Fruit fly (Drosophila melanogaster): ENCODE measurements around the gene CG17475.
A peak's percentile ranks its signal among the peaks of the same experiment; 100 is the strongest.

The CG17475 gene

dm6 chr3R:17116231-17116630 is 14.0 kb downstream of the CG17475 start:
- TF ChIP-seq psq (optimal IDR thresholded peaks at IDR 0.05), result no peak
- TF ChIP-seq Dll (optimal IDR thresholded peaks at IDR 0.05), result no peak
- no peak for TF ChIP-seq pan (optimal IDR thresholded peaks at IDR 0.05)
- no peak for TF ChIP-seq EcR (GFP tag; optimal IDR thresholded peaks at IDR 0.05)
- TF ChIP-seq CG8478 (optimal IDR thresholded peaks at IDR 0.05), result no peak
- TF ChIP-seq usp (GFP tag; optimal IDR thresholded peaks at IDR 0.05), result no peak

DNA sequence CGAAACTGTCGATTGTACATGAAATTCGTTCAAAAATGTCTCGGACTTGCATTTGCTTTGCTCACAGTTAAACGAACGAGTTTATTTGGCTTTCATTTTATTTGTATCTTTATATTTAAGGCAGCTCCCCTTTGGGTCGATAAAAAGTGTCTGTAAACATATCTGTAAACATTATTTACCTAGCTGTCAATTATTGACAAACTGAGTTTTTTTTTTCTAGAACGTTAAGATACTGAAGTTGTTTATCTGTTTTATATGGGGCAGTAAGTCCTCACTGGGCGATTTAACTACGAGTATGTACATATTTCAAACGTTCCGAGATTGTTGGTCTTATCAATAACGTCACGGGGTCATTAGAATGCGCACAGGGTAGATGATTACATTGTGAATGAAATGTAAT is 14.6 kb downstream of the CG17475 start:
- no peak for TF ChIP-seq usp (GFP tag; optimal IDR thresholded peaks at IDR 0.05)
- TF ChIP-seq psq (optimal IDR thresholded peaks at IDR 0.05), result no peak
- no peak for TF ChIP-seq pan (optimal IDR thresholded peaks at IDR 0.05)
- no peak for TF ChIP-seq EcR (GFP tag; optimal IDR thresholded peaks at IDR 0.05)
- no peak for TF ChIP-seq Dll (optimal IDR thresholded peaks at IDR 0.05)

DNA sequence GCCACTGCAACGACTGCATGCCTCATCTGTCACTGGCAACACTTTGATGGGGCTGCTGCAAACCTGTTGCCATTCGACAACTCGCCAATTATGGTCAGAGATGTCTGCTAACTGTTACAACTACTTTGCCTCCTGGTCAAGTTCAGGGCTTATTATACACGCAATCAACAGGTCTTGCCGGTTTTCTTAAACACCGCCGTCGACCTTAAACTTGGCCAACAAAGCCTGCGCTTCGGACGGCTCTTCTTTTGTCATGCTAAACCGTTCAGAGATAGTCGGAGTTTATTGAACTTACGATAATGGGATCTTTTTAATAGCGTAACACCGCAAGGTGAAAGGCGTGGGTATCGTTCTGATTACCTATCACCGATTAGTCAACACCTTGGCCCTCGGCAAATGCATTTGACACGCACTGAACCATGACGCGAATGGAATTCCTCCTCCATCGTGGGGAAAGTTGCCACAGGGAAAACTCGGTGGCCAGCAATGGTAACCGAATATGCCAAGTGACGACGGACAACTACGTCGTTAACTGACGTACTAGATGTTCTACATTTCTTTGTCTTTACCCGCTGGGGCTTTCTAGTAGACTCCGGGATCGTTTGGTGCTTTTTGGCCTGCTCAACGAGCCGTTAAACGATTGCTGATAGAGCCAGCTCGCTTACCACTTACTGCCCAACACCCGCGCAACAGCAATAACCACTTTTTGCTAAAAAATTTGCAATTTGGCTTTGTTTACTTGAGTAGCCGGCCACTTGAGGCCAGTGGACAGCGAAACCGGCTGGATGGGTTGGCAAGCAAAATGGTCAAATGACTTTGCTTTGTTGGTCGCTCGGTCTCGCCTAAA is 19.1 kb downstream of the CG17475 start:
- TF ChIP-seq usp (GFP tag; optimal IDR thresholded peaks at IDR 0.05), result no peak
- peak; percentile 12 for TF ChIP-seq Dll (optimal IDR thresholded peaks at IDR 0.05)

- TF ChIP-seq pan (optimal IDR thresholded peaks at IDR 0.05), result no peak
These were observed 21.3 kb downstream of the CG17475 start for dm6 chr3R:17108881-17109280.

DNA sequence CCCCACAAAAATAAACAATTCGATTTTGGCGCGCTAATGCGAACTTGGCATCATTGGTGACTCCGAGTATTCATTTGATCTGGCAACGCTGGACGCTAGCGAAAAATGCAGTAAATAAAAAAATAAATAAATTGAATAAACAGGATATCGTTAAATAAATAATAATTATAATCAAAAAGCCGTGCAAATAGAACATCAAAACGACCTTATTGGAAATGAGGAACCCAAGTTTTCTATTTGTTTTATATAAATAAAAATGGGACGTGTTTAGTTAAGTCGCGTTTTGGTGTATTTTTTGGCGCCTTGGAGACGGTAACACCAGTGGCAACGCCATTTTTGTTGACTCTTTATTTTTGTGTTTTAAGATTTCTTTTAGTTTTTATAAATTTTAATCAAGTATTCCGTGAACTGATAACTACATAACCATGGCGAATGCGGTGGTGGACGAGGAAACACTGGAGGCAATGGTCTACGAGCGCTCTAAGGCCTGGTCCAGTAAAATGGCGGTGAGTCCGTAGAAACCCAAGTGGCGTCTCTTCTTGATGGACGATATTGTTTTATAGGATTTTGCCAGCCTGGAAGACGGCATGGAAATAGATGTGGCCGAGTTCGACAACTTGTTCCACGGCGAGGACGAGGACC is 42.1 kb downstream of the CG17475 start, which contains the start of gene cal1:
Gene cal1, plus strand, starts transcription at position 304 of the 642 bp plus-strand sequence.
- TF ChIP-seq EcR (GFP tag; optimal IDR thresholded peaks at IDR 0.05) (no peak), psq (optimal IDR thresholded peaks at IDR 0.05) (no peak), pan (optimal IDR thresholded peaks at IDR 0.05) (no peak), usp (GFP tag; optimal IDR thresholded peaks at IDR 0.05) (no peak), CG8478 (optimal IDR thresholded peaks at IDR 0.05) (no peak), Dll (optimal IDR thresholded peaks at IDR 0.05) (no peak)

DNA sequence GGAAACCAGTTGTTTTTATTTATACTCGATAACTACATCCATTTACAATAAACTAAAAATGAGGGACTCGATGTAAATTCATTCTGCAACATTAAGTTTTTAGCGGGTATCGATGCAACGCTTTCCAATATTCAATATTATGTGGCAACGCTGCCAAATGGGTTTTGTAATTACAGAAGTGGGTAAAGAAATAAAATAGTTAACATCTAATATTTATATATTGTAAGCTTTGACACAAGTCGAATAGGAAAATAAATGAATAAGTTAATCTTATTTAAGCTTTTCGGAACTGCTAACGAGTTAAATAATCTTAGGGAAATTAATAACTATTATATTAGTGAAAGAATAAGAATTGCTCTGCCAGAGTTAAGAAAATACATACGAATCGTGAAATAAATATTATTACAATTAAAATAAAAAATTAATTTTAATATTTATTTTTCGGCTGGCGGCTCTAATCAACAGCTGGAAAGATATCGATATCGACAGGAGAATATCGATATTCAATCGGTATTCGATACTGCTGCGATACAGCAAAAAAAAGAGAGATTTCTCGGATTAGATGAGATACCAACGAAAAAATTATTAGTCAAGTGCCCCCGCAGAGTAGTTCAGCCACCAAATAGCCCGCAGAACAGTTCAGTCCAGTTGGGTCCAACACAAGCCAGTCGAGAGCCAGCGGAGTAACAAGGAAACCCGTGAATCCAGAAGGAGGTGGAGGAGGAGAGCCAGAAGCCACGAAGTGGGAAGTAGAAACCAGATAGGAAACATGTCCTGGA is 45.0 kb downstream of the CG17475 start, which contains the start of gene GckIII:
Gene GckIII, plus strand, starts transcription at position 485 of the 779 bp plus-strand sequence.
- TF ChIP-seq psq (optimal IDR thresholded peaks at IDR 0.05), result no peak
- no peak for TF ChIP-seq Dll (optimal IDR thresholded peaks at IDR 0.05)
- TF ChIP-seq CG8478 (optimal IDR thresholded peaks at IDR 0.05), result no peak
- TF ChIP-seq pan (optimal IDR thresholded peaks at IDR 0.05), result no peak
- no peak for TF ChIP-seq EcR (GFP tag; optimal IDR thresholded peaks at IDR 0.05)
- TF ChIP-seq usp (GFP tag; optimal IDR thresholded peaks at IDR 0.05), result no peak

- TF ChIP-seq pan (optimal IDR thresholded peaks at IDR 0.05) (no peak), Dll (optimal IDR thresholded peaks at IDR 0.05) (no peak), CG8478 (optimal IDR thresholded peaks at IDR 0.05) (no peak), psq (optimal IDR thresholded peaks at IDR 0.05) (no peak), EcR (GFP tag; optimal IDR thresholded peaks at IDR 0.05) (no peak), usp (GFP tag; optimal IDR thresholded peaks at IDR 0.05) (no peak)
These were observed 47.8 kb downstream of the CG17475 start for dm6 chr3R:17082471-17082870.

DNA sequence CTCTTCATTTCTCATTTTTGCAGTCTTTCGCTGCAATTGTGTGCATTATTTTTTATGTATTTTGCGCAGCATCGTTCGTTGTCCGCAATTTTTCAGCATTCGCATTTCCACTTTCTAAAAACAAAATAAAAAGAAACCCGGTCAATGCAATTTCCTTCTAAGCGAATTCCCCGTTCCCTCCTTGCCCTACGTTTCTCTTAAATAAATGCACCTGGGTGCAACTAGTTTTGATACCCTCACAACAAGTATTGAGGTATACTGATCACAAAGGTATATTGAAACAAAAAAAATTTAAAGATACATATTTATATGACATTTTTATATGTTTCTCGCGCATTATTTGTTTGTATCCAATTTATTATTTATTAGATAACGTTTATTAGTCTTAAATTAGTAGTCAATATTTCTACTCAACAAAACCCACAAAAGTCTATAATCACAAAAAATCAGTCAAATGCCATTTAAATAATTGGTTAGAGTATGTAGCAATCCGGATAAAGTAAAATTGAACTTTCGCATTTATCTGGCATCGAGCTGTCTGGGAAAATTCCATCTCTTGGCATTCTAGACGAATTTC is 48.8 kb downstream of the CG17475 start:
- TF ChIP-seq pan (optimal IDR thresholded peaks at IDR 0.05), result no peak
- no peak for TF ChIP-seq EcR (GFP tag; optimal IDR thresholded peaks at IDR 0.05)

DNA sequence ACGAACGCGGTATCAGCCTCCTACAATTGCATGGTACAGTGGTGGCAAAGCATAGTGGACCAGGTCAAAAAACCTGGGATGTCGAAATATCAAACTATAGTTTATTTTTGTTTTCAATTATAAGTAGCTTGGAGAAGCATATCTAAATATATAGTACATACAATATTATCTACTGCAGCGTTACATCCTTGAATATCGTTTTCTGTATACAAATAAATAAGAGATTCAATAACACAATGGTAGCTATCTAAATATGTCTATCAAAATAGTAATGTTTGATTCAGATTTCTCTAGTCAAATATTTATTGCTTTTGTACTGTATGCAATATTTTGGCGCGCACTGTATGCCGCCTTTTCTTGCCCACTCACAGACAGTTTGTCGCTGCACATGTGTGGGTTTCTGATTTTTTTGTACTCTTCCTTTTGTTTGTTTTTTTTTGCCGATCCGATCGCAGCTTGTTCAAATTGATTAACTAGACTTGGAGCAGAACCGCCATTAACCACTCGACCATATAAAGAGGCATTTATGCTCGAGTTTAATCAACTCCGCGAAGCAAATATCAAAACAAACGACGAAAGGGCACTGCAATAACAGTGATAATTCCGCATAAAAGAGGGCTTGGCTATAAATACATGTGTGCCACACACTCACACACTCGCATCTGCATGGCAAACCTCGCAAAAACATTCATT is 49.4 kb downstream of the CG17475 start:
- no peak for TF ChIP-seq usp (GFP tag; optimal IDR thresholded peaks at IDR 0.05)

- TF ChIP-seq EcR (GFP tag; optimal IDR thresholded peaks at IDR 0.05) (no peak), pan (optimal IDR thresholded peaks at IDR 0.05) (no peak), Dll (optimal IDR thresholded peaks at IDR 0.05) (no peak), CG8478 (optimal IDR thresholded peaks at IDR 0.05) (no peak), usp (GFP tag; optimal IDR thresholded peaks at IDR 0.05) (no peak), psq (optimal IDR thresholded peaks at IDR 0.05) (no peak)
These were observed 50.4 kb downstream of the CG17475 start, which contains the start of the genes Keap1 and kuk for dm6 chr3R:17079859-17080255. Gene Keap1 (minus strand): TSS chr3R:17079945. Gene kuk (plus strand): TSS chr3R:17080244.
